Worm (Caenorhabditis elegans) whole organism, midembryonic: Measurements from ENCODE around the gene twk-13.

Experiments
- T22C8.4 ChIP-seq: fragments of 200-800 bp; sonication (Bioruptor generic); IDR thresholded peaks from 2 replicates; pipeline ENCODE4 v1.3.6; 2022; ENCODE audit warnings: missing genetic modification characterization, missing compliant biosample characterization
- cog-1 ChIP-seq: sonication (generic microtip); optimal IDR thresholded peaks from 2 replicates; lab custom pipeline; 2016; ENCODE audit warnings: missing genetic modification characterization, missing compliant biosample characterization
- flt-1 ChIP-seq: fragments of 200-800 bp; sonication (Bioruptor generic); IDR thresholded peaks from 2 replicates; pipeline ENCODE4 v1.3.6; 2022; ENCODE audit warnings: missing genetic modification characterization, missing compliant biosample characterization
- klf-2 ChIP-seq: fragments of 200-800 bp; sonication (Bioruptor generic); conservative IDR thresholded peaks from 2 replicates; pipeline ENCODE4 v1.3.6; 2022; ENCODE audit warnings: missing genetic modification reagents, missing genetic modification characterization, missing compliant biosample characterization
- med-1 ChIP-seq: sonication (generic microtip); optimal IDR thresholded peaks from 2 replicates; lab custom pipeline; 2017; ENCODE audit warnings: missing genetic modification characterization, mild to moderate bottlenecking, missing compliant biosample characterization, antibody characterized with exemption, missing genetic modification reagents; ENCODE audit not compliant: insufficient read depth
- ref-1 ChIP-seq: fragments of 200-800 bp; sonication (Bioruptor generic); conservative IDR thresholded peaks from 2 replicates; pipeline ENCODE4 v1.3.6; 2022; ENCODE audit warnings: missing genetic modification reagents, missing genetic modification characterization, missing compliant biosample characterization
- tab-1 ChIP-seq: fragments of 200-800 bp; sonication (Bioruptor generic); IDR thresholded peaks from 2 replicates; pipeline ENCODE4 v1.3.6; 2022; ENCODE audit warnings: missing genetic modification characterization, missing compliant biosample characterization
- ztf-23 ChIP-seq: fragments of 200-800 bp; sonication (Bioruptor generic); IDR thresholded peaks from 2 replicates; pipeline ENCODE4 v1.3.6; 2022; ENCODE audit warnings: missing genetic modification reagents, missing genetic modification characterization, missing compliant biosample characterization
- ztf-29 ChIP-seq: fragments of 200-800 bp; sonication (Bioruptor generic); IDR thresholded peaks from 2 replicates; pipeline ENCODE4 v1.3.6; 2022; ENCODE audit warnings: missing genetic modification reagents, missing genetic modification characterization, missing compliant biosample characterization

The twk-13 gene

ce11 chrV:12357632-12358031, 19.8 kb upstream of the twk-13 start:
- TF ChIP-seq klf-2 (GFP tag; lab: Robert Waterston, UW) (no peak), flt-1 (GFP tag; lab: Robert Waterston, UW) (no peak), ztf-29 (GFP tag; lab: Robert Waterston, UW) (no peak), T22C8.4 (no peak), cog-1 (tag; lab: Kevin White, UChicago) (no peak), med-1 (no peak), ztf-23 (no peak), tab-1 (GFP tag; lab: Robert Waterston, UW) (no peak)

DNA sequence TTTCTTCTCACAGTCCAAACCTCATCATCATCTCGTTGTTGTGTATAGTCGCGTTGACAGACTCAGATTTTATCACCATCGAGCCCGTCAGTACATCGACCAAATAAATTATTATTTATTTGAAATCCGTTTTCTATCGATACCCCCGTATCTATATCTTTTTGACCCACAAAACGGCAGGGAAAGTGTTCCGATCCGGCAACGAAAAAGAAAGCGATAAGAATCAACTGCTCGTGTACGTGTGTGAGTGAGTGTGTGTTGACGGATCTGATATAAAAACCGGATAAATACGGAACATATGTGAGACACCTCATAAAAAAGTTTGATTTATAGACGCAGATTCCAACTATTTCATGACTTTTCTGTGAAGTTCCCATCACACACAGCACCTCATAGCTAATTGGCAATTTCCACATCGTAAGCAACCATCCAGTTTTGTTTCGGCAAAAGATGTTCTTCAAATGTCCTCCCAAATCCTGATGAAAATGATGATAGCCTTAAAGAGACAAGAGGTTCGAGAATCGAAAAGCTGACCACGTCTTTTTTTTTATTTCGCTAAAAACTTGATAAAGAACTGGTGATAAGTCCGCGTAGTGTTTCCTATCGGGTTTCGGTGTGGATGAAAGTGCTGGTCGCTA, 16.5 kb upstream of the twk-13 start:
- TF ChIP-seq T22C8.4: no peak
- peak; percentile 54; the same call in 1 of the 2 replicates for TF ChIP-seq flt-1 (GFP tag; lab: Robert Waterston, UW)

- TF ChIP-seq T22C8.4 (peak; percentile 43; the same call in 1 of the 2 replicates), cog-1 (tag; lab: Kevin White, UChicago) (no peak), ztf-29 (GFP tag; lab: Robert Waterston, UW) (peak; percentile 12; the same call in 1 of the 2 replicates), ref-1 (GFP tag; lab: Robert Waterston, UW) (no peak), med-1 (no peak), tab-1 (GFP tag; lab: Robert Waterston, UW) (no peak)
These were observed 15.7 kb upstream of the twk-13 start for ce11 chrV:12353505-12353904.

DNA sequence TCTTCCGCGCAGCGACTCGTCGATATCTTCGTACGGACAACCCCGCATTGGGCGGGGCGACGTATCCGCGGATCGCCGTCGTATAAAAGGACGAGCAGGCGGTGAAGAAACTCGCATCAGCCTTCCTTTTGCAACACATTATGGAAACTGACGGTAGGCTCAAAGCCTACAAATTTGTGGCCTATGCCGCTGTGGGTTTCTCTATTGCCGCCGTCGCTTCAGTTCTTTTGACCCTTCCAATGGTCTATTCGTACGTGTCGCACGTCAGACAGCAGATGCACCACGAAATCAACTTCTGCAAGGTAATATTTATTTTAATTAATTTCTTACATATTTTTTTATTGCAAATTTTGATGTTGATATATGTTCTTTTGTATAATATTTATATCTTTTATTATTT, 15.1 kb upstream of the twk-13 start:
- TF ChIP-seq ref-1 (GFP tag; lab: Robert Waterston, UW) (no peak), T22C8.4 (no peak; the same call in 1 of the 2 replicates), ztf-29 (GFP tag; lab: Robert Waterston, UW) (no peak), flt-1 (GFP tag; lab: Robert Waterston, UW) (no peak), cog-1 (tag; lab: Kevin White, UChicago) (no peak)

- TF ChIP-seq ztf-29 (GFP tag; lab: Robert Waterston, UW) (no peak), flt-1 (GFP tag; lab: Robert Waterston, UW) (no peak), med-1 (no peak), T22C8.4 (no peak), ztf-23 (no peak), tab-1 (GFP tag; lab: Robert Waterston, UW) (no peak), ref-1 (GFP tag; lab: Robert Waterston, UW) (no peak), cog-1 (tag; lab: Kevin White, UChicago) (no peak), klf-2 (GFP tag; lab: Robert Waterston, UW) (no peak)
These were observed 14.7 kb upstream of the twk-13 start, which contains the start of gene sqt-3 for ce11 chrV:12352445-12352844. TSS of gene sqt-3 (plus strand) at chrV:12352745.

- TF ChIP-seq ztf-23: no peak
These were observed 14.0 kb upstream of the twk-13 start for ce11 chrV:12351842-12352241.

DNA sequence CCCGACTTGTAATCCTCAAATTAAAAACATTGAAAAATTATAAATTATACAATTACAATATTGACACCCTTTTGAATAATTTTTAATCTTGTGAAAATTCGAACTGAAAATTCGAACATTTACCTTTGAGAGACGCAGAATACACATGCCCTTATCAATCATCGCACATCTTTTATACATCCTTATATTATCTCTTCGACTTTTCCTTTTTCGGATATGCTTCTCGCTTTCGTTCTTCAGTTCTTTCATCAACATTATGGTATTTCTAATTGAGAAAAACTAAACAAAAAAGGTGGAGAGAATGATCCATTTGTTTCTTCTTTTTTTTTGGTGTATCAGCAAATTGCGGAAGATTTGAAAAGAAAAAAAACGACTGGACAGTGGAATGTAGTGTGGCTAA, 11.6 kb upstream of the twk-13 start:
- no peak for TF ChIP-seq flt-1 (GFP tag; lab: Robert Waterston, UW)
- no peak for TF ChIP-seq ztf-29 (GFP tag; lab: Robert Waterston, UW)
- TF ChIP-seq ref-1 (GFP tag; lab: Robert Waterston, UW): no peak
- no peak for TF ChIP-seq tab-1 (GFP tag; lab: Robert Waterston, UW)
- no peak for TF ChIP-seq T22C8.4
- TF ChIP-seq klf-2 (GFP tag; lab: Robert Waterston, UW): no peak
- TF ChIP-seq ztf-23: no peak
- no peak for TF ChIP-seq cog-1 (tag; lab: Kevin White, UChicago)
- TF ChIP-seq med-1: no peak

DNA sequence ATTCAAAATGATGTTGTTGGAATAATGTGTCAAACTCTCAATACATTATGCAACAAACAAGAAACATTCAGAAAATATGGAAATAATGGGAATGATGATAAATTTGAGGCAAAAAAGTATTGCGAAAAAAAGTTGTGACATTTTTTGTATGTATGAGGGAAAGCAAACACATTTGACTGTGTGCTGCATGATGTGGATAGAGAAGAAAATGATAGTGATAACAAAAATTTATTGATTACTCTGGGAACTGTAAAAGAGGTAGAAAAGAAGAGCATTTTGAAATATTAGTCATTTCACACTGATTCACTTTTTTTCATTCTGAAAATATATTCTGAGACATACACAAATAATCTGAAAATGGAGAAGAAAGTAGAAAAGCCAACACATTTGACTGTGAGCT, 10.1 kb upstream of the twk-13 start:
- no peak for TF ChIP-seq ztf-29 (GFP tag; lab: Robert Waterston, UW)
- no peak for TF ChIP-seq T22C8.4
- no peak for TF ChIP-seq klf-2 (GFP tag; lab: Robert Waterston, UW)
- TF ChIP-seq med-1: no peak
- no peak for TF ChIP-seq ref-1 (GFP tag; lab: Robert Waterston, UW)
- TF ChIP-seq flt-1 (GFP tag; lab: Robert Waterston, UW): no peak
- TF ChIP-seq ztf-23: no peak
- no peak for TF ChIP-seq tab-1 (GFP tag; lab: Robert Waterston, UW)
- no peak for TF ChIP-seq cog-1 (tag; lab: Kevin White, UChicago)

ce11 chrV:12345808-12346207, 8.0 kb upstream of the twk-13 start, which contains the start of gene snb-2:
TSS of gene snb-2 (minus strand) at chrV:12345908.
- TF ChIP-seq tab-1 (GFP tag; lab: Robert Waterston, UW) (no peak), cog-1 (tag; lab: Kevin White, UChicago) (no peak), ref-1 (GFP tag; lab: Robert Waterston, UW) (no peak), flt-1 (GFP tag; lab: Robert Waterston, UW) (no peak), ztf-23 (no peak), med-1 (no peak), ztf-29 (GFP tag; lab: Robert Waterston, UW) (no peak), T22C8.4 (no peak), klf-2 (GFP tag; lab: Robert Waterston, UW) (no peak)

DNA sequence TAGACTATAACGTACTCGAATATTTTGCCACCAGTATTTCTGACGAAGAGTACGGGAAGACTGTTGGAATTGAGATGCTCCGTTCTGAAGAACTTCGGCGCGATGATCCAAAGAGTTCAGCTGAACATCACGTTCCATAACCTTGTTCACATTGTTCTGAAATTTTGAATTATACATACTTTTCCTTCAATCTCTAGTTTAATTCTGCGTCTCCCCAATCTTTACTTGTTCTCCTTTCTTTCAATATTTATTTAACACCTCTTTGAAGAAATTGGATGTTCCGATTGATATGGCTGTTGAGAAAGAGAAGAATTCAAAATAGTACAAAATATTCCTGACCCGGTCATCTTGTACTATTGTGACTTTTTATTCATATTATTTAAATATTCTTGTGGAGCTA, 7.1 kb upstream of the twk-13 start, which contains the start of gene F23H12.3:
Gene F23H12.3 (plus strand): TSS at position 301 of the 400 bp plus-strand sequence.
- TF ChIP-seq ztf-29 (GFP tag; lab: Robert Waterston, UW) (no peak), med-1 (no peak), tab-1 (GFP tag; lab: Robert Waterston, UW) (no peak)
